Worm (Caenorhabditis elegans): ENCODE measurements around the gene T05C12.4.

ce11 chrII:8214367-8214766 is 34.2 kb upstream of the T05C12.4 start, which contains the start of gene M110.10:
- TF ChIP-seq mep-1 (tag; optimal IDR thresholded peaks at IDR 0.05), result no peak
- TF ChIP-seq ztf-11 (tag; optimal IDR thresholded peaks at IDR 0.05), result no peak
- no peak for TF ChIP-seq aly-2 (tag; optimal IDR thresholded peaks at IDR 0.05)
- TF ChIP-seq elt-2 (tag; optimal IDR thresholded peaks at IDR 0.05), result no peak
- TF ChIP-seq ces-1 (GFP tag; optimal IDR thresholded peaks at IDR 0.05), result no peak
- TF ChIP-seq snu-23 (GFP tag; optimal IDR thresholded peaks at IDR 0.05), result no peak

Data from whole organism, L1 larva.